Fruit fly (Drosophila melanogaster): ENCODE results near the gene CG6168.

Gene CG6168

dm6 chr3L:11368319-11369299 is 47.1 kb upstream of the CG6168 start (continued):
- peak; percentile 74 for TF ChIP-seq fd59A (GFP tag; optimal IDR thresholded peaks at IDR 0.05)
- TF ChIP-seq CG11902 (GFP tag; optimal IDR thresholded peaks at IDR 0.05), result peak; percentile 61
- TF ChIP-seq esn (GFP tag; optimal IDR thresholded peaks at IDR 0.05), result peak; percentile 91
- TF ChIP-seq Eip75B (GFP tag; optimal IDR thresholded peaks at IDR 0.05), result peak; percentile 82
- TF ChIP-seq CG32006 (GFP tag; optimal IDR thresholded peaks at IDR 0.05), result peak; percentile 85
- TF ChIP-seq vri (GFP tag; optimal IDR thresholded peaks at IDR 0.05), result peak; percentile 52
- TF ChIP-seq Smox (GFP tag; optimal IDR thresholded peaks at IDR 0.05), result peak; percentile 85
- peak; percentile 79 for TF ChIP-seq CG34406 (GFP tag; optimal IDR thresholded peaks at IDR 0.05)
- peak; percentile 66 for TF ChIP-seq CG6792 (GFP tag; optimal IDR thresholded peaks at IDR 0.05)
- peak; percentile 35 for TF ChIP-seq fd85E (GFP tag; optimal IDR thresholded peaks at IDR 0.05)
- peak; percentile 70 for TF ChIP-seq CG6276 (GFP tag; optimal IDR thresholded peaks at IDR 0.05)
- peak; percentile 65 for TF ChIP-seq CG7368 (GFP tag; optimal IDR thresholded peaks at IDR 0.05)
- peak; percentile 81 for TF ChIP-seq CG8632 (GFP tag; optimal IDR thresholded peaks at IDR 0.05)
- peak; percentile 83 for TF ChIP-seq CG6808 (GFP tag; optimal IDR thresholded peaks at IDR 0.05)
- TF ChIP-seq Sox14 (GFP tag; optimal IDR thresholded peaks at IDR 0.05), result peak; percentile 74
- TF ChIP-seq fkh (GFP tag; optimal IDR thresholded peaks at IDR 0.05), result no peak
- TF ChIP-seq CG6854 (GFP tag; optimal IDR thresholded peaks at IDR 0.05), result peak; percentile 83
- TF ChIP-seq CG8319 (GFP tag; optimal IDR thresholded peaks at IDR 0.05), result peak; percentile 48
- TF ChIP-seq lz (GFP tag; optimal IDR thresholded peaks at IDR 0.05), result peak; percentile 85
- TF ChIP-seq dsx (GFP tag; optimal IDR thresholded peaks at IDR 0.05; ENCODE audit: poor library complexity, severe bottlenecking), result peak; percentile 80
- TF ChIP-seq Sox102F (GFP tag; optimal IDR thresholded peaks at IDR 0.05), result peak; percentile 43
- peak; percentile 67 for TF ChIP-seq Ets21C (GFP tag; optimal IDR thresholded peaks at IDR 0.05)
- TF ChIP-seq Hr4 (GFP tag; optimal IDR thresholded peaks at IDR 0.05), result peak; percentile 68

dm6 chr3L:11367797-11368196 is 46.3 kb upstream of the CG6168 start:
- no peak for TF ChIP-seq CG32006 (GFP tag; optimal IDR thresholded peaks at IDR 0.05)
- no peak for TF ChIP-seq Hr38 (GFP tag; optimal IDR thresholded peaks at IDR 0.05)
- TF ChIP-seq Lpt (GFP tag; optimal IDR thresholded peaks at IDR 0.05), result no peak
- TF ChIP-seq ss (GFP tag; optimal IDR thresholded peaks at IDR 0.05), result no peak
- TF ChIP-seq CG15336 (GFP tag; IDR thresholded peaks at IDR 0.05), result peak; percentile 58
- TF ChIP-seq CG16779 (tag; optimal IDR thresholded peaks at IDR 0.05), result no peak
- no peak for TF ChIP-seq CG8319 (GFP tag; optimal IDR thresholded peaks at IDR 0.05)
- TF ChIP-seq CG10669 (GFP tag; optimal IDR thresholded peaks at IDR 0.05), result no peak
- no peak for TF ChIP-seq Ets96B (tag; optimal IDR thresholded peaks at IDR 0.05)
- TF ChIP-seq CG8119 (GFP tag; IDR thresholded peaks at IDR 0.05), result peak; percentile 40; the same call in 2 of the 3 replicates
- no peak for TF ChIP-seq Sox102F (GFP tag; optimal IDR thresholded peaks at IDR 0.05)
- TF ChIP-seq topi (GFP tag; optimal IDR thresholded peaks at IDR 0.05), result no peak
- no peak for TF ChIP-seq CG6792 (GFP tag; optimal IDR thresholded peaks at IDR 0.05)
- no peak for TF ChIP-seq CG7368 (GFP tag; optimal IDR thresholded peaks at IDR 0.05)
- peak; percentile 33; the same call in 1 of the 2 replicates for TF ChIP-seq Gug (GFP tag; IDR thresholded peaks at IDR 0.05)
- peak; percentile 66 for TF ChIP-seq svp (GFP tag)
- TF ChIP-seq achi (GFP tag; optimal IDR thresholded peaks at IDR 0.05), result peak; percentile 29
- no peak for TF ChIP-seq CG6808 (GFP tag; optimal IDR thresholded peaks at IDR 0.05)
- TF ChIP-seq lz (GFP tag; optimal IDR thresholded peaks at IDR 0.05), result peak; percentile 14
- TF ChIP-seq spab (GFP tag; optimal IDR thresholded peaks at IDR 0.05), result no peak
- no peak for TF ChIP-seq Met (GFP tag; optimal IDR thresholded peaks at IDR 0.05)
- no peak for TF ChIP-seq CG9139 (GFP tag; optimal IDR thresholded peaks at IDR 0.05)
- peak; percentile 49; the same call in 1 of the 3 replicates for TF ChIP-seq eg (GFP tag; IDR thresholded peaks at IDR 0.05)
- no peak for TF ChIP-seq Sox15 (GFP tag; optimal IDR thresholded peaks at IDR 0.05)
- peak; percentile 77 for TF ChIP-seq Eip78C (GFP tag)
- 0 out of 2 replicates have a peak, but pooled peaks have one; percentile 11 for TF ChIP-seq CG11294 (GFP tag; IDR thresholded peaks at IDR 0.05)
